Worm (Caenorhabditis elegans) whole organism, L3 larva: ENCODE data around the gene str-246.

Experiments used
- ZK546.5 ChIP-seq: sonication (generic microtip); optimal IDR thresholded peaks from 2 replicates; lab custom pipeline; 2017; ENCODE audit warnings: missing biosample characterization, missing genetic modification characterization
- ama-1 ChIP-seq: fragments of 150-350 bp; optimal IDR thresholded peaks from 2 replicates; lab custom pipeline; 2018
- ceh-28 ChIP-seq: fragments of 150-350 bp; optimal IDR thresholded peaks from 2 replicates; lab custom pipeline; 2014; ENCODE audit warnings: missing biosample characterization, missing genetic modification reagents, missing genetic modification characterization
- ceh-82 ChIP-seq: fragments of 150-350 bp; optimal IDR thresholded peaks from 2 replicates; lab custom pipeline; 2014; ENCODE audit warnings: missing biosample characterization, missing genetic modification characterization
- daf-12 ChIP-seq: fragments of 150-350 bp; optimal IDR thresholded peaks from 2 replicates; lab custom pipeline; 2014; ENCODE audit warnings: missing biosample characterization, missing genetic modification reagents, missing genetic modification characterization
- egl-27 ChIP-seq: sonication (generic microtip); optimal IDR thresholded peaks from 4 replicates; lab custom pipeline; 2017; ENCODE audit warnings: missing biosample characterization, missing genetic modification reagents, missing genetic modification characterization
- egl-5 ChIP-seq: fragments of 150-350 bp; optimal IDR thresholded peaks from 2 replicates; lab custom pipeline; 2017; ENCODE audit warnings: missing biosample characterization, missing genetic modification reagents, missing genetic modification characterization, inconsistent platforms
- elt-3 ChIP-seq, 3 experiments: fragments of 150-350 bp in 1 of 3; sonication (generic microtip) in 2 of 3; optimal IDR thresholded peaks; 2 replicates in 2 of 3; 4 replicates in 1 of 3; lab custom pipeline; 2014 to 2017; ENCODE audit warnings: missing biosample characterization in 3 of 3, missing genetic modification characterization in 3 of 3
- eor-1 ChIP-seq, 2 experiments: fragments of 150-350 bp; optimal IDR thresholded peaks; 2 replicates each; lab custom pipeline; 2014 to 2018; ENCODE audit warnings: missing biosample characterization in 2 of 2, missing genetic modification characterization in 2 of 2
- fkh-10 ChIP-seq: sonication (generic microtip); optimal IDR thresholded peaks from 2 replicates; lab custom pipeline; 2017; ENCODE audit warnings: missing biosample characterization, missing genetic modification reagents, missing genetic modification characterization
- fkh-2 ChIP-seq: fragments of 150-350 bp; optimal IDR thresholded peaks from 2 replicates; lab custom pipeline; 2014; ENCODE audit warnings: missing biosample characterization, missing genetic modification reagents, missing genetic modification characterization
- jun-1 ChIP-seq: fragments of 150-350 bp; optimal IDR thresholded peaks from 2 replicates; lab custom pipeline; 2014; ENCODE audit warnings: missing biosample characterization, missing genetic modification reagents, missing genetic modification characterization
- lin-15B ChIP-seq: fragments of 150-350 bp; optimal IDR thresholded peaks from 2 replicates; lab custom pipeline; 2014; ENCODE audit warnings: missing biosample characterization, missing genetic modification characterization
- lsy-12 ChIP-seq: sonication (generic microtip); optimal IDR thresholded peaks from 2 replicates; lab custom pipeline; 2016; ENCODE audit warnings: mild to moderate bottlenecking, missing genetic modification characterization, missing compliant biosample characterization
- nhr-11 ChIP-seq: fragments of 150-350 bp; optimal IDR thresholded peaks from 2 replicates; lab custom pipeline; 2014; ENCODE audit warnings: missing biosample characterization, missing genetic modification characterization
- nhr-12 ChIP-seq: fragments of 150-350 bp; optimal IDR thresholded peaks from 2 replicates; lab custom pipeline; 2014; ENCODE audit warnings: missing biosample characterization, missing genetic modification characterization
- nhr-28 ChIP-seq: fragments of 150-350 bp; optimal IDR thresholded peaks from 2 replicates; lab custom pipeline; 2014; ENCODE audit warnings: missing biosample characterization, missing genetic modification characterization
- nhr-43 ChIP-seq: sonication (generic microtip); optimal IDR thresholded peaks from 2 replicates; lab custom pipeline; 2016; ENCODE audit warnings: mild to moderate bottlenecking, missing genetic modification characterization, missing compliant biosample characterization; ENCODE audit not compliant: poor library complexity, severe bottlenecking
- nhr-67 ChIP-seq: fragments of 150-350 bp; optimal IDR thresholded peaks from 2 replicates; lab custom pipeline; 2014; ENCODE audit warnings: missing biosample characterization, missing genetic modification characterization
- nhr-76 ChIP-seq: fragments of 150-350 bp; sonication (generic microtip); optimal IDR thresholded peaks from 5 replicates; lab custom pipeline; 2014; ENCODE audit warnings: missing biosample characterization, missing genetic modification characterization
- pha-4 ChIP-seq: fragments of 150-350 bp; optimal IDR thresholded peaks from 2 replicates; lab custom pipeline; 2014; ENCODE audit warnings: missing biosample characterization, missing genetic modification reagents, missing genetic modification characterization
- pqm-1 ChIP-seq: fragments of 150-350 bp; optimal IDR thresholded peaks from 2 replicates; lab custom pipeline; 2017; ENCODE audit warnings: missing biosample characterization, missing genetic modification characterization, inconsistent platforms
- sea-2 ChIP-seq: fragments of 150-350 bp; sonication (generic microtip); optimal IDR thresholded peaks from 4 replicates; lab custom pipeline; 2014; ENCODE audit warnings: missing biosample characterization, missing genetic modification reagents, missing genetic modification characterization
- skn-1 ChIP-seq: fragments of 150-350 bp; optimal IDR thresholded peaks from 2 replicates; lab custom pipeline; 2014; ENCODE audit warnings: missing biosample characterization, missing genetic modification characterization
- snpc-4 ChIP-seq: fragments of 150-350 bp; optimal IDR thresholded peaks from 2 replicates; lab custom pipeline; 2014; ENCODE audit warnings: missing biosample characterization, missing genetic modification characterization
- tbx-2 ChIP-seq: sonication (generic microtip); optimal IDR thresholded peaks from 2 replicates; lab custom pipeline; 2016; ENCODE audit warnings: mild to moderate bottlenecking, missing genetic modification characterization, missing compliant biosample characterization
- zag-1 ChIP-seq: fragments of 150-350 bp; optimal IDR thresholded peaks from 2 replicates; lab custom pipeline; 2014; ENCODE audit warnings: missing biosample characterization, missing genetic modification characterization

Gene str-246

DNA sequence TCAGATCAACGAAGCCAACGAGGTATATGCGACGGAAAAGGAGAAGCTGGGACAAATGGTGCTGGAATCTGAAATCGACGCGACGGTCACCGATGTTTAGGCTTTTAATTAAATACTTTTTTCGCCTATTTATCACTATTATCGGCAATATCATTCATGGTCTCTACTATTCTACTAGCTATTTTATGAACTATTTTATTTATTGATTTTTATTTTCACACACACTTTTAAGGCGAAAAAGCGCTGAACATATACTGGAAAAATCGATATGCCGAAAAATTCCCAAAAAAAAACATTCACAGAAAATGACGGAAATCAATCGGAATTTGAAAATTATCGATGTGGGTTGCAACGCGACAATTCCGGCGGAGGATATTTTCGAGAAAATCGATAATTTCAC lies 9.0 kb upstream of the str-246 start, which contains the start of gene W09D6.1:
Gene W09D6.1, plus strand, starts transcription at position 301 of the 400 bp plus-strand sequence.
- TF ChIP-seq ceh-28 (tag; lab: Kevin White, UChicago) (peak; percentile 9), sea-2 (GFP tag; lab: Kevin White, UChicago) (no peak)

DNA sequence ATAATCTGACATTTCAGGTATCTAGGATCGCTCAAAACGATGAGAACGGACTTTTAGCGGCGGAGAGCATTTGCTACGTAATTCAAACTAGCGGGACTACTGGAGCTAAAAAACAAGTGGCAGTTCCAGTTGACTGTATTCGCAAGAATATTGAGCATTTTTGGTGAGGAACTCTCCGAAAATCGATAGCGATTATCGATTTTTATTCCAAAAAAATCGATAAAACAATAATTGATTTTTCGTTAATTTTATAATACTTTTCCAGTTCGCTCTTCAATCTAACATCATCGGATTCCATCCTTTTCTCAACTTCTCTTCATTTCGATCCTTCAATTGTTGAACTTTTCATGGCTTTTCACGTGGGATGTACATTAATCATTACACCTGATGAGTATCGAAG lies 8.2 kb upstream of the str-246 start:
- TF ChIP-seq sea-2 (GFP tag; lab: Kevin White, UChicago) = no peak
- no peak for TF ChIP-seq ZK546.5 (tag; lab: Kevin White, UChicago)
- peak; percentile 87 for TF ChIP-seq ceh-28 (tag; lab: Kevin White, UChicago)

DNA sequence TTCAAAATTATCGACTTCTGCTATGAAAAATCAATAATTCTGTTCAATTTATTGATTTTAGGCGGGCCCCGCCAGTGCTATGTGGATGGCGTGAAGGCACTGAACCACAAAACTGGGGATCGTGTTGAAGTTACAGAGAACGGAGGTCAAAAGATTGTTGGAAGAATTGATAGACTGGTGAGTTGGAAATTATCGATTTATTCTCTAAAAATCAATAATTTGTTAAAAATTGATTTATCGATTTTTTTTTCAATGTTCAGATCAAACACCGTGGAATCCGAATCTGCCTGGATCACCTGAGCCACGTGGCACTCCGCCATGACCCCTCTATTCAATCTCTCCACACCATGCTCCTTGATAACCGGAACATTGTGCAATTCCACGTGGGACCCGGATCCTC lies 7.3 kb upstream of the str-246 start:
- TF ChIP-seq pqm-1 (tag; lab: Kevin White, UChicago) (no peak), tbx-2 (no peak), ceh-28 (tag; lab: Kevin White, UChicago) (peak; percentile 88), nhr-67 (tag; lab: Kevin White, UChicago) (no peak), nhr-76 (no peak)

DNA sequence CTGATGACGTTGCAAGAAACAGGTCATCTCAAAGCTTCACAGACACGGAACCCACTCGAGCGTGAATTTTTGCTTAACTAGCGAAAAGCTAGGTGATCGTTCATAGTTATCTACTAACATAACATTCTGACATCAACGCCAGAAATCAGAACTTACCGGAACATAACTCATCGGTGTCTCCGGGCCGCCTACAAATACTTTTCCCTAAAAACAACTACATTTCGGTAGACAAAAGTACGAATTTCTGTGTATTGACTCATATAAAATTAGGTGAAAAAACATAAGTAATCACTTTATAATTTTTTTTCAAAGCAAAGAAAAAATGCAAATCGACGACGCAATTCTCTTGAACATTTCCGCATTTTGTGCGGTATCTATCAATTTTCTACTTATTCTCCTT lies 3.3 kb upstream of the str-246 start, which contains the start of gene str-261:
Gene str-261, plus strand, starts transcription at position 301 of the 400 bp plus-strand sequence.
- TF ChIP-seq zag-1 = no peak
- no peak for TF ChIP-seq nhr-11 (tag; lab: Kevin White, UChicago)
- no peak for TF ChIP-seq lin-15B (tag; lab: Kevin White, UChicago)
- TF ChIP-seq nhr-43 (tag; lab: Kevin White, UChicago) = no peak
- TF ChIP-seq fkh-2 (tag; lab: Kevin White, UChicago) = no peak
- no peak for TF ChIP-seq nhr-12
- no peak for TF ChIP-seq ama-1 (lab: Kevin White, UChicago)
- TF ChIP-seq jun-1 = no peak
- TF ChIP-seq ceh-82 (tag; lab: Kevin White, UChicago) = no peak
- no peak for TF ChIP-seq skn-1
- no peak for TF ChIP-seq nhr-28
- no peak for TF ChIP-seq ceh-28 (tag; lab: Kevin White, UChicago)
- no peak for TF ChIP-seq lsy-12 (tag; lab: Kevin White, UChicago)
- no peak for TF ChIP-seq egl-27 (tag; lab: Kevin White, UChicago)

DNA sequence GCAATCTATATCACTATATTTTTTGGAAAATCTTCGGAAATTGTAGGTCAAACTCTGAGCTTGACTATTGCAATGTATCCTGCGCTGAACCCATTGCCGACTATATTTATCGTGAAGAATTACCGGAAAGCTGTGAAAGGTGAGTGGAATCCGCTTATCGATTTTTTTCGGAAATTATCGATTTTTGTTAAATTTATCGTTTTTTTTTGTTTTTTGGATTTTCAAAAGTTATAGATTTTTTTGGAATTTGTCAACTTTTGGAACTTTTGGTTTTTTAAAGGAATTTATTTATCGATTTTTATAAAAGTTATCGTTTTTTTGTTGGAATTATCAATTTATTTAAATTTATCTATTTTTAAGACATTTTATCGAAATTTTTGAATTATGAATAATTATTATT lies 761 bp upstream of the str-246 start:
- no peak for TF ChIP-seq eor-1 (tag; optimal IDR thresholded peaks at IDR 0.05; lab: Kevin White, UChicago)
- no peak for TF ChIP-seq daf-12 (tag; lab: Kevin White, UChicago)
- peak; percentile 65 for TF ChIP-seq ceh-28 (tag; lab: Kevin White, UChicago)

DNA sequence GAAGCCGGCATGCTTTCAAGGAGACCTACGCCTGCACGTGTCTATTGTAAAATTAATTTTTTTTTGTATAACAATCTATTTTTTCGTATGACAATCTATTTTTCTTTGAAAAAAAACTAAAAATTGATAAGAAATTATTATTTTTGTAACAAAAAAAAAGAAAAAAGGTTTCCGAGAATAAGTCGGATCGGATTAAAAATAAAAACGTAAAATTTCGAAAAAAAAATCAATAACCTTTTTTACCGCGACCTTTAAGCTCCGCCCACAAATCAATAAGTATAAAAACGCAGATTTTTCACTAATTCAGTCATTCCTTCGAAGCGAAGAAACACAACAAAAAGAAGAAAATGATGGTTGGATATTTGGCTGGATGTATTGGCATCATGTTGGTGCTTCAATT lies 1.9 kb downstream of the str-246 start, which contains the start of gene W09D6.4:
Gene W09D6.4, plus strand, starts transcription at position 301 of the 400 bp plus-strand sequence.
- TF ChIP-seq daf-12 (tag; lab: Kevin White, UChicago) (no peak), nhr-43 (tag; lab: Kevin White, UChicago) (no peak), nhr-28 (no peak), ceh-28 (tag; lab: Kevin White, UChicago) (no peak), pha-4 (tag; lab: Kevin White, UChicago) (no peak), fkh-10 (GFP tag; lab: Kevin White, UChicago) (no peak)

DNA sequence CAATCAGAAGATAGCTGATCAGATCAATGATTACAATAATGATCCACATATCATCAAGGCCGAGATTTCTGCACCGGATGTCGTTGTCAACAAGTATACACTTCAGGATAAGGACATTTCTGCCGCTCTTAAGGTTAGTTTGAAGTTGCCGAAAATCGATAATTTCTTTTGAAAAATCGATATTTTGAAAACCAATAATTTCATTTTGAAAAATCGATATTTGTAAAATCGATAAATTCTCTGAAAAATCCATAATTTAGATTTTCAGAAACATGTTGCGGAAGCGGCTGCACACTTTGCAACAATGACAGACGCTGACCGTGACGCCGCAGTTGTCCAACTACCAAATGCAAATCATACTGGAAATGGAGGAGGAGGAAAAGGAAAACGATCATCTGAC lies 2.4 kb downstream of the str-246 start:
- TF ChIP-seq ceh-28 (tag; lab: Kevin White, UChicago) = peak; percentile 75

DNA sequence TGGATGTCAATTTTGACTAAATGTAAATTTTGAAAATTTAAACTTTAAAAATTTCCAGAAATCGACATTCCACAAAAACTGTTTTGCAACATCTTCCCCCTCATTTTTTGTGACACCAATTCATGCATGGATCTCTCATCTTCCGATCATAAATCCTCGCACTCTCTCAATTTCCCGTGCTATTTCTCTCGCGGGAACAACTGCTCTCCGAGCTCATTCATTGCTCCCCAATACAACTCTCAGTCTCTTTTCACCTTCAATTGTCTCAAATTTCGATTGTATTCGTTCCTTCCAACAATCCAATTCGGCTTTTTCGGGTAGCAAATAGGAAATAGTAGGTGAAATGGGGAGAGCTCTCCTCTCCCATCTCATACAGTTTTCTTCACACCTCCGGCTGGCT lies 5.1 kb downstream of the str-246 start:
- TF ChIP-seq snpc-4 (tag; lab: Kevin White, UChicago) (no peak), elt-3 (tag; optimal IDR thresholded peaks at IDR 0.05; lab: Kevin White, UChicago) (no peak), egl-5 (tag; lab: Kevin White, UChicago) (peak; percentile 21)
